Fruit fly (Drosophila melanogaster) whole organism, adult: Measurements from ENCODE around the gene Gbeta13F.

Experiments
- CG11617 ChIP-seq: fragments of 200-800 bp; sonication (Bioruptor generic); optimal IDR thresholded peaks from 2 replicates; lab custom pipeline; 2017; ENCODE audit warnings: mild to moderate bottlenecking, missing biosample characterization, missing genetic modification reagents, missing genetic modification characterization
- CG33017 ChIP-seq: fragments of 200-800 bp; sonication (Bioruptor generic); optimal IDR thresholded peaks from 2 replicates; lab custom pipeline; 2018; ENCODE audit warnings: missing biosample characterization, mild to moderate bottlenecking, missing genetic modification characterization, moderate library complexity
- CG5204 ChIP-seq: fragments of 200-800 bp; sonication (Bioruptor generic); optimal IDR thresholded peaks from 2 replicates; lab custom pipeline; 2016; ENCODE audit warnings: missing biosample characterization, missing genetic modification characterization
- CG7045 ChIP-seq: fragments of 200-800 bp; sonication (Bioruptor generic); optimal IDR thresholded peaks from 2 replicates; lab custom pipeline; 2017; ENCODE audit warnings: missing biosample characterization, mild to moderate bottlenecking, missing genetic modification characterization
- Clk ChIP-seq: fragments of 200-800 bp; sonication (Bioruptor generic); optimal IDR thresholded peaks from 2 replicates; lab custom pipeline; 2017; ENCODE audit warnings: missing biosample characterization, missing genetic modification characterization
- Hr96 ChIP-seq: fragments of 200-800 bp; sonication (Bioruptor generic); optimal IDR thresholded peaks from 2 replicates; lab custom pipeline; 2016; ENCODE audit warnings: missing biosample characterization, missing genetic modification characterization
- Mnt ChIP-seq: fragments of 200-800 bp; sonication (Bioruptor generic); optimal IDR thresholded peaks from 2 replicates; lab custom pipeline; 2016; ENCODE audit warnings: missing biosample characterization, mild to moderate bottlenecking, missing genetic modification characterization
- bab1 ChIP-seq: fragments of 200-800 bp; sonication (Bioruptor generic); optimal IDR thresholded peaks from 3 replicates; lab custom pipeline; 2019; ENCODE audit warnings: missing biosample characterization, mild to moderate bottlenecking, missing genetic modification characterization, moderate library complexity
- cnc ChIP-seq, 2 experiments: fragments of >200 bp; optimal IDR thresholded peaks; 2 replicates each; lab custom pipeline; 2017
- kay ChIP-seq: fragments of 200-800 bp; sonication (Bioruptor generic); peaks from one replicate; lab custom pipeline; 2016; ENCODE audit warnings: missing biosample characterization, missing genetic modification characterization, borderline replicate concordance
- pad ChIP-seq: fragments of 200-800 bp; sonication (Bioruptor generic); optimal IDR thresholded peaks from 3 replicates; lab custom pipeline; 2017; ENCODE audit warnings: missing biosample characterization, missing genetic modification characterization, mild to moderate bottlenecking, moderate library complexity, missing genetic modification reagents

DNA sequence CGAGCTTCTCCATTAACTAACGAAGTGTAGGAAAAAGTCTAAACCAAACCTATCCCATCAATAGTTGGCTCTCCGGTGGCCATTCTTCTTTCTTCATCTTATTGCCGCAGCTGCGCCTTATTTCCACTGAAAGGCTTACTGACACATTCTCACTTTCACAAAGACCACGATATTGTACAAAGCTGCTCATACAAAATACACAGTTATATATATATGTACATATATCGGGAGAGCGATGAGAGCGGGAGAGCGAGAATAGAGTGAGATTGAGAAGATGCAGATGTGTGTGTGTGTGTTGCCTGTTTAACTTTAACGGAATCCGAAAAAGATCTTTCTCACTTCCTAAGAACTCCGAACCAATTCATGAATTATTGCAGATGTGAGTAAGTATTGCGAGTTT lies 46.7 kb upstream of the Gbeta13F start:
- TF ChIP-seq CG11617 (GFP tag; lab: Kevin White, UChicago) = no peak
- TF ChIP-seq kay (GFP tag; lab: Kevin White, UChicago) = peak; percentile 93
- TF ChIP-seq Mnt = no peak
- no peak for TF ChIP-seq CG33017
- no peak for TF ChIP-seq cnc (optimal IDR thresholded peaks at IDR 0.05; lab: Kevin White, UChicago)
- TF ChIP-seq CG5204 = no peak
- no peak for TF ChIP-seq Hr96
- TF ChIP-seq bab1 = no peak
- TF ChIP-seq CG7045 (GFP tag; lab: Kevin White, UChicago) = no peak
- TF ChIP-seq pad (GFP tag; lab: Kevin White, UChicago) = no peak
- no peak for TF ChIP-seq Clk
